Worm (Caenorhabditis elegans) whole organism, young adult: Measurements from ENCODE around the gene T02D1.7.

Experiments used
- F33H1.4 ChIP-seq: fragments of 200-800 bp; sonication (Bioruptor generic); IDR thresholded peaks from 2 replicates; pipeline ENCODE4 v1.3.6; 2022; ENCODE audit warnings: missing genetic modification reagents, missing genetic modification characterization, missing compliant biosample characterization
- Y53G8AR.9 ChIP-seq: fragments of 200-800 bp; sonication (Bioruptor generic); conservative IDR thresholded peaks from 2 replicates; pipeline ENCODE4 v1.3.6; 2022; ENCODE audit warnings: missing genetic modification reagents, missing genetic modification characterization, missing compliant biosample characterization
- ceh-40 ChIP-seq: fragments of 200-800 bp; sonication (Bioruptor generic); IDR thresholded peaks from 2 replicates; pipeline ENCODE4 v1.3.6; 2022; ENCODE audit warnings: missing genetic modification characterization, missing compliant biosample characterization
- egl-18 ChIP-seq: fragments of 200-800 bp; sonication (Bioruptor generic); IDR thresholded peaks from 2 replicates; pipeline ENCODE4 v1.3.6; 2022; ENCODE audit warnings: missing genetic modification reagents, missing genetic modification characterization, missing compliant biosample characterization
- hsf-1 ChIP-seq: fragments of 200-800 bp; sonication (Bioruptor generic); IDR thresholded peaks from 2 replicates; pipeline ENCODE4 v1.3.6; 2022; ENCODE audit warnings: missing genetic modification reagents, missing genetic modification characterization, missing compliant biosample characterization
- pha-4 ChIP-seq: fragments of 150-350 bp; sonication (generic microtip); optimal IDR thresholded peaks from 2 replicates; lab custom pipeline; 2014; ENCODE audit warnings: missing biosample characterization, missing genetic modification reagents, missing genetic modification characterization

DNA sequence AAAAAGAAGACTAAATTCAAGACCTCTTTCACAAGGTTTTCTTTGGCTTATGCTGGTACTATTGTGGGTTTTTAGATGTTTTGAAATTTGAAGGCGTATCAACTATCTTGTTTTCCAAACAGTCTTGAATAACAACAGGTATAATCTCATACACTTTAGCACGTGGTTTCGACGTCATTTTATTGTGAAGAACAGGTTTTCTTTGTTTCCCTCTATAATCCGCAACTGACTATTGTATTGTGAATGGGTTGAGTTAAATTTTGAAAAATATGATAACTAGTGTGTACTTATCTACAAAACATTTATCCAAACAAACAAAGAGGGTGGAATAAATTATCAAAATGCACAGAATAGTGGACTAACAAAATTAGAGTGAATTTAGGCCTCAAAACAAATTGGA lies 34.3 kb upstream of the T02D1.7 start:
- TF ChIP-seq Y53G8AR.9 (GFP tag; lab: Robert Waterston, UW), result no peak
- no peak for TF ChIP-seq pha-4
- TF ChIP-seq hsf-1 (GFP tag; lab: Robert Waterston, UW), result no peak
- TF ChIP-seq egl-18 (GFP tag; lab: Robert Waterston, UW), result no peak
- no peak for TF ChIP-seq F33H1.4 (GFP tag; lab: Robert Waterston, UW)
- no peak for TF ChIP-seq ceh-40 (GFP tag; lab: Robert Waterston, UW)
